Worm (Caenorhabditis elegans) whole organism, young adult: ENCODE measurements around the gene srw-73.

Experiments
- B0019.2 ChIP-seq: fragments of 200-800 bp; sonication (Bioruptor generic); conservative IDR thresholded peaks from 2 replicates; pipeline ENCODE4 v1.3.6; 2022; ENCODE audit warnings: missing genetic modification reagents, missing genetic modification characterization, missing compliant biosample characterization
- B0261.1 ChIP-seq: sonication (generic microtip); optimal IDR thresholded peaks from 2 replicates; lab custom pipeline; 2016; ENCODE audit warnings: mild to moderate bottlenecking, missing genetic modification characterization, moderate library complexity, missing compliant biosample characterization
- C06A6.2 ChIP-seq: fragments of 200-800 bp; sonication (Bioruptor generic); conservative IDR thresholded peaks from 2 replicates; pipeline ENCODE4 v1.3.6; 2022; ENCODE audit warnings: missing genetic modification characterization, missing compliant biosample characterization
- C17E4.6 ChIP-seq: fragments of 200-800 bp; sonication (Bioruptor generic); IDR thresholded peaks from 2 replicates; pipeline ENCODE4 v1.3.6; 2022; ENCODE audit warnings: missing genetic modification reagents, missing genetic modification characterization, missing compliant biosample characterization
- F10E7.11 ChIP-seq: sonication (generic microtip); optimal IDR thresholded peaks from 2 replicates; lab custom pipeline; 2017; ENCODE audit warnings: mild to moderate bottlenecking, missing genetic modification characterization, moderate library complexity, missing compliant biosample characterization
- F23B12.7 ChIP-seq: sonication (generic microtip); optimal IDR thresholded peaks from 2 replicates; lab custom pipeline; 2017; ENCODE audit warnings: missing genetic modification characterization, mild to moderate bottlenecking, missing compliant biosample characterization, antibody characterized with exemption, moderate library complexity; ENCODE audit not compliant: insufficient read depth
- F33H1.4 ChIP-seq: fragments of 200-800 bp; sonication (Bioruptor generic); IDR thresholded peaks from 2 replicates; pipeline ENCODE4 v1.3.6; 2022; ENCODE audit warnings: missing genetic modification reagents, missing genetic modification characterization, missing compliant biosample characterization
- F39B2.1 ChIP-seq: fragments of 200-800 bp; sonication (Bioruptor generic); IDR thresholded peaks from 2 replicates; pipeline ENCODE4 v1.3.6; 2022; ENCODE audit warnings: missing genetic modification reagents, missing genetic modification characterization, missing compliant biosample characterization
- F55B11.4 ChIP-seq: sonication (generic microtip); optimal IDR thresholded peaks from 2 replicates; lab custom pipeline; 2016; ENCODE audit warnings: missing compliant biosample characterization, missing genetic modification characterization, borderline replicate concordance; ENCODE audit not compliant: insufficient read depth
- F57A8.1 ChIP-seq: fragments of 200-800 bp; sonication (Bioruptor generic); optimal IDR thresholded peaks from 2 replicates; lab custom pipeline; 2018; ENCODE audit warnings: mild to moderate bottlenecking, missing genetic modification characterization, moderate library complexity, missing compliant biosample characterization
- K12H6.12 ChIP-seq: fragments of 200-800 bp; sonication (Bioruptor generic); optimal IDR thresholded peaks from 2 replicates; lab custom pipeline; 2018; ENCODE audit warnings: mild to moderate bottlenecking, missing genetic modification characterization, missing compliant biosample characterization
- Y53F4B.3 ChIP-seq: fragments of 200-800 bp; sonication (Bioruptor generic); IDR thresholded peaks from 2 replicates; pipeline ENCODE4 v1.3.6; 2022; ENCODE audit warnings: missing genetic modification reagents, missing genetic modification characterization, missing compliant biosample characterization
- Y56A3A.18 ChIP-seq: fragments of 200-800 bp; sonication (Bioruptor generic); IDR thresholded peaks from 2 replicates; pipeline ENCODE4 v1.3.6; 2022; ENCODE audit warnings: missing genetic modification reagents, missing genetic modification characterization, missing compliant biosample characterization
- Y95B8A.8 ChIP-seq: fragments of 200-800 bp; sonication (Bioruptor generic); IDR thresholded peaks from 2 replicates; pipeline ENCODE4 v1.3.6; 2022; ENCODE audit warnings: missing genetic modification reagents, missing genetic modification characterization, missing compliant biosample characterization
- ZK185.1 ChIP-seq: sonication (generic microtip); optimal IDR thresholded peaks from 2 replicates; lab custom pipeline; 2016; ENCODE audit warnings: mild to moderate bottlenecking, missing genetic modification characterization, missing compliant biosample characterization; ENCODE audit not compliant: poor library complexity, severe bottlenecking
- aptf-3 ChIP-seq: fragments of 200-800 bp; sonication (Bioruptor generic); IDR thresholded peaks from 2 replicates; pipeline ENCODE4 v1.3.6; 2022; ENCODE audit warnings: missing genetic modification characterization, missing compliant biosample characterization
- athp-1 ChIP-seq: sonication (generic microtip); optimal IDR thresholded peaks from 2 replicates; lab custom pipeline; 2017; ENCODE audit warnings: mild to moderate bottlenecking, missing genetic modification characterization, missing compliant biosample characterization
- attf-6 ChIP-seq: fragments of 200-800 bp; sonication (Bioruptor generic); IDR thresholded peaks from 2 replicates; pipeline ENCODE4 v1.3.6; 2022; ENCODE audit warnings: missing genetic modification reagents, missing genetic modification characterization, missing compliant biosample characterization
- bed-1 ChIP-seq: fragments of 200-800 bp; sonication (Bioruptor generic); IDR thresholded peaks from 2 replicates; pipeline ENCODE4 v1.3.6; 2022; ENCODE audit warnings: missing genetic modification reagents, missing genetic modification characterization, missing compliant biosample characterization
- ccch-3 ChIP-seq: fragments of 200-800 bp; sonication (Bioruptor generic); optimal IDR thresholded peaks from 2 replicates; lab custom pipeline; 2018; ENCODE audit warnings: mild to moderate bottlenecking, missing genetic modification characterization, missing compliant biosample characterization
- ceh-100 ChIP-seq: fragments of 200-800 bp; sonication (Bioruptor generic); IDR thresholded peaks from 2 replicates; pipeline ENCODE4 v1.3.6; 2022; ENCODE audit warnings: missing genetic modification reagents, missing genetic modification characterization, missing compliant biosample characterization
- chd-7 ChIP-seq: sonication (generic microtip); optimal IDR thresholded peaks from 2 replicates; lab custom pipeline; 2016; ENCODE audit warnings: mild to moderate bottlenecking, missing genetic modification characterization, moderate library complexity, missing compliant biosample characterization
- egl-44 ChIP-seq: fragments of 200-800 bp; sonication (Bioruptor generic); IDR thresholded peaks from 2 replicates; pipeline ENCODE4 v1.3.6; 2022; ENCODE audit warnings: missing genetic modification reagents, missing genetic modification characterization, missing compliant biosample characterization
- ekl-4 ChIP-seq: fragments of 200-800 bp; sonication (Bioruptor generic); IDR thresholded peaks from 2 replicates; pipeline ENCODE4 v1.3.6; 2022; ENCODE audit warnings: missing genetic modification reagents, missing genetic modification characterization, missing compliant biosample characterization
- fkh-3 ChIP-seq: sonication (generic microtip); optimal IDR thresholded peaks from 2 replicates; lab custom pipeline; 2016; ENCODE audit warnings: mild to moderate bottlenecking, missing genetic modification characterization, missing compliant biosample characterization
- gei-17 ChIP-seq: fragments of 200-800 bp; sonication (Bioruptor generic); optimal IDR thresholded peaks from 2 replicates; lab custom pipeline; 2018; ENCODE audit warnings: mild to moderate bottlenecking, missing genetic modification characterization, missing compliant biosample characterization
- hlh-12 ChIP-seq: sonication (generic microtip); optimal IDR thresholded peaks from 2 replicates; lab custom pipeline; 2016; ENCODE audit warnings: missing genetic modification characterization, missing compliant biosample characterization
- hmg-1.2 ChIP-seq: fragments of 200-800 bp; sonication (Bioruptor generic); IDR thresholded peaks from 2 replicates; pipeline ENCODE4 v1.3.6; 2022; ENCODE audit warnings: missing genetic modification reagents, missing genetic modification characterization, missing compliant biosample characterization
- hmg-20 ChIP-seq: fragments of 200-800 bp; sonication (Bioruptor generic); IDR thresholded peaks from 2 replicates; pipeline ENCODE4 v1.3.6; 2022; ENCODE audit warnings: missing genetic modification reagents, missing genetic modification characterization, missing compliant biosample characterization
- lag-1 ChIP-seq: fragments of 200-800 bp; sonication (Bioruptor generic); IDR thresholded peaks from 2 replicates; pipeline ENCODE4 v1.3.6; 2022; ENCODE audit warnings: missing genetic modification reagents, missing genetic modification characterization, missing compliant biosample characterization
- let-526 ChIP-seq: fragments of 200-800 bp; sonication (Bioruptor generic); IDR thresholded peaks from 2 replicates; pipeline ENCODE4 v1.3.6; 2022; ENCODE audit warnings: missing genetic modification reagents, missing genetic modification characterization, missing compliant biosample characterization
- lsl-1 ChIP-seq: fragments of 200-800 bp; sonication (Bioruptor generic); optimal IDR thresholded peaks from 2 replicates; lab custom pipeline; 2018; ENCODE audit warnings: mild to moderate bottlenecking, missing genetic modification characterization, moderate library complexity, missing compliant biosample characterization
- lsy-27 ChIP-seq: sonication (generic microtip); optimal IDR thresholded peaks from 2 replicates; lab custom pipeline; 2017; ENCODE audit warnings: missing genetic modification characterization, mild to moderate bottlenecking, missing compliant biosample characterization, antibody characterized with exemption, missing genotype, borderline replicate concordance; ENCODE audit not compliant: insufficient read depth
- mcd-1 ChIP-seq: fragments of 200-800 bp; sonication (Bioruptor generic); IDR thresholded peaks from 2 replicates; pipeline ENCODE4 v1.3.6; 2022; ENCODE audit warnings: missing genetic modification reagents, missing genetic modification characterization, missing compliant biosample characterization
- mel-28 ChIP-seq: sonication (generic microtip); optimal IDR thresholded peaks from 2 replicates; lab custom pipeline; 2016; ENCODE audit warnings: borderline replicate concordance, mild to moderate bottlenecking, missing genetic modification characterization, missing compliant biosample characterization
- pha-4 ChIP-seq: fragments of 150-350 bp; sonication (generic microtip); optimal IDR thresholded peaks from 2 replicates; lab custom pipeline; 2014; ENCODE audit warnings: missing biosample characterization, missing genetic modification reagents, missing genetic modification characterization
- sdz-38 ChIP-seq: sonication (generic microtip); optimal IDR thresholded peaks from 2 replicates; lab custom pipeline; 2016; ENCODE audit warnings: missing genotype, missing genetic modification characterization, missing compliant biosample characterization
- snpc-1.1 ChIP-seq: sonication (generic microtip); optimal IDR thresholded peaks from 2 replicates; lab custom pipeline; 2017; ENCODE audit warnings: missing genetic modification characterization, mild to moderate bottlenecking, missing compliant biosample characterization, antibody characterized with exemption, moderate library complexity, missing genotype, missing genetic modification reagents; ENCODE audit not compliant: insufficient read depth
- snpc-4 ChIP-seq, 5 experiments: fragments of 150-350 bp in 1 of 5; sonication (generic microtip) in 4 of 5; optimal IDR thresholded peaks; 2 replicates each; lab custom pipeline; 2014 to 2018; ENCODE audit warnings: missing genetic modification characterization in 5 of 5, missing biosample characterization in 3 of 5, antibody characterized with exemption in 2 of 5, mild to moderate bottlenecking in 2 of 5, missing compliant biosample characterization in 2 of 5, missing genotype in 2 of 5, moderate library complexity in 2 of 5, missing genetic modification reagents in 1 of 5
- somi-1 ChIP-seq: fragments of 200-800 bp; sonication (Bioruptor generic); optimal IDR thresholded peaks from 2 replicates; lab custom pipeline; 2018; ENCODE audit warnings: mild to moderate bottlenecking, missing genetic modification characterization, missing compliant biosample characterization
- tbp1 ChIP-seq: fragments of 200-800 bp; sonication (Bioruptor generic); optimal IDR thresholded peaks from 2 replicates; lab custom pipeline; 2018; ENCODE audit warnings: mild to moderate bottlenecking, missing genetic modification characterization, missing compliant biosample characterization
- tbx-9 ChIP-seq: sonication (generic microtip); optimal IDR thresholded peaks from 2 replicates; lab custom pipeline; 2016; ENCODE audit warnings: borderline replicate concordance, missing genetic modification characterization, inconsistent platforms, missing compliant biosample characterization
- xnd-1 ChIP-seq: sonication (generic microtip); optimal IDR thresholded peaks from 2 replicates; lab custom pipeline; 2016; ENCODE audit warnings: missing genotype, missing genetic modification reagents, missing genetic modification characterization, missing compliant biosample characterization
- ztf-22 ChIP-seq: fragments of 200-800 bp; sonication (Bioruptor generic); optimal IDR thresholded peaks from 2 replicates; lab custom pipeline; 2018; ENCODE audit warnings: mild to moderate bottlenecking, missing genetic modification characterization, moderate library complexity, missing compliant biosample characterization
- ztf-26 ChIP-seq: sonication (generic microtip); optimal IDR thresholded peaks from 2 replicates; lab custom pipeline; 2017; ENCODE audit warnings: missing genetic modification characterization, missing compliant biosample characterization
- ztf-3 ChIP-seq: fragments of 200-800 bp; sonication (Bioruptor generic); optimal IDR thresholded peaks from 2 replicates; lab custom pipeline; 2018; ENCODE audit warnings: mild to moderate bottlenecking, missing genetic modification characterization, missing compliant biosample characterization

Gene srw-73

DNA sequence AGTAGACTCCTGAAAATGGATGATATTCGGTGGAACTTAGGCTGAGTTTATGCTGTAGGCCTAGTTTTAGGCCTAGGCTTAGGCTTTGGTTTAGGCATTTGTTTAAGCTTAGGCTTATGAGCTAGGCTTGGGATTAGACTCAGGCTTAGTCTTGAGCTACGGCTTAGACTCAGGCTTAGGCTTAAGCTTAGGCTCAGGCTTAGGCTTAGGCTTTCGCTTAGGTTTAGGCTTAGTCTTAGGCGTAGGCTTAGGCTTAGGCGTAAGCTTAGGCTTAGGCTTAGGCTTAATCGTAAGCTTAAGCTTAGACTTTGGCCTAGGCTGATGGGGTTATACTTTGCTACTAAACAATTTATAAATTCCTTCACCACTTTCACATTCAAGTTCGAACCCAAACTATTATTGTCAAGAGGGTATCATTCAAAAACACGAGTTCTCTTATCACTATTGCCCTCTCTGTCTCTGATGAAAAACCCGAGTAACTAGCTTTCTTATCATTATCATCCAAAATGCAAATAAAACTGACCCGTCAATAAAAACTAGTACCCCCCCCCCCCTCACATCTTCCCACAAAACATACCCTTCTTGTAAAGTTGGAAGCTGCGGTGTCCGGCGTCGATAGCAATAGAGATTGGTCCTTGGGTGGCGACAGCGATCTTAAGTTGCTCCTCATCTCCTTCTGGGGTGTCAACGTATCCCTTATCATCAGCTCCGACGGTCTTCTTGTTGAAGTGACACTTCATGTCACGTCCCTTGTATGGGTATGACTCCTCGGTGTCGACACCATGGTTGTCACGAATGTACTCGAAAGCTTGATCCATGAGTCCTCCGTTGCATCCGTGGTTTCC lies 4.8 kb upstream of the srw-73 start (continued):
- TF ChIP-seq snpc-1.1 (no peak), B0261.1 (tag; lab: Kevin White, UChicago) (no peak), bed-1 (GFP tag; lab: Robert Waterston, UW) (no peak), mcd-1 (GFP tag; lab: Robert Waterston, UW) (no peak), K12H6.12 (tag; lab: Kevin White, UChicago) (no peak), egl-44 (GFP tag; lab: Robert Waterston, UW) (no peak), ztf-3 (peak; percentile 14), F55B11.4 (tag; lab: Kevin White, UChicago) (no peak), ztf-22 (GFP tag; lab: Kevin White, UChicago) (no peak), fkh-3 (no peak), chd-7 (tag; lab: Kevin White, UChicago) (no peak), hlh-12 (peak; percentile 13), lsl-1 (GFP tag; lab: Kevin White, UChicago) (no peak), ceh-100 (no peak), somi-1 (GFP tag; lab: Kevin White, UChicago) (no peak), ZK185.1 (tag; lab: Kevin White, UChicago) (peak; percentile 34), sdz-38 (tag; lab: Kevin White, UChicago) (no peak), tbx-9 (tag; lab: Kevin White, UChicago) (no peak), hmg-1.2 (0 out of 2 replicates have a peak, but pooled peaks have one; percentile 8), C06A6.2 (no peak), F23B12.7 (tag; lab: Kevin White, UChicago) (no peak), mel-28 (tag; lab: Kevin White, UChicago) (no peak), hmg-20 (0 out of 2 replicates have a peak, but pooled peaks have one; percentile 12), pha-4 (tag; lab: Kevin White, UChicago) (peak; percentile 53), lag-1 (GFP tag; lab: Robert Waterston, UW) (no peak), F39B2.1 (GFP tag; lab: Robert Waterston, UW) (no peak), let-526 (GFP tag; lab: Robert Waterston, UW) (no peak; the same call in 1 of the 2 replicates), F33H1.4 (GFP tag; lab: Robert Waterston, UW) (no peak), ztf-26 (tag; lab: Kevin White, UChicago) (no peak), ccch-3 (GFP tag; lab: Kevin White, UChicago) (no peak), Y53F4B.3 (no peak), B0019.2 (no peak), xnd-1 (tag; lab: Kevin White, UChicago) (no peak), Y56A3A.18 (peak; percentile 40), athp-1 (tag; lab: Kevin White, UChicago) (no peak), tbp1 (GFP tag; lab: Kevin White, UChicago) (no peak), snpc-4 (GFP tag; optimal IDR thresholded peaks at IDR 0.05; lab: Kevin White, UChicago) (no peak), snpc-4 (tag; optimal IDR thresholded peaks at IDR 0.05; lab: Kevin White, UChicago) (no peak), F57A8.1 (GFP tag; lab: Kevin White, UChicago) (no peak), aptf-3 (GFP tag; lab: Robert Waterston, UW) (no peak), lsy-27 (no peak), C17E4.6 (GFP tag; lab: Robert Waterston, UW) (no peak), Y95B8A.8 (GFP tag; lab: Robert Waterston, UW) (no peak), F10E7.11 (no peak), ekl-4 (GFP tag; lab: Robert Waterston, UW) (no peak), attf-6 (no peak), gei-17 (GFP tag; lab: Kevin White, UChicago) (peak; percentile 10)
